Fruit fly (Drosophila melanogaster) whole organism, pupa: ENCODE data around the gene CG4080.

ENCODE experiments used
- CG12605 ChIP-seq: fragments of 200-800 bp; sonication (Bioruptor generic); IDR thresholded peaks from 2 replicates; pipeline ENCODE4 v1.3.6; 2022; ENCODE audit warnings: missing biosample characterization, missing genetic modification characterization
- CG4496 ChIP-seq: fragments of 200-800 bp; sonication (Bioruptor generic); IDR thresholded peaks from 3 replicates; pipeline ENCODE4 v1.3.6; 2022; ENCODE audit warnings: missing biosample characterization, missing genetic modification characterization
- Snoo ChIP-seq: fragments of 200-800 bp; sonication (Bioruptor generic); optimal IDR thresholded peaks from 3 replicates; lab custom pipeline; 2017; ENCODE audit warnings: missing biosample characterization, mild to moderate bottlenecking, missing genetic modification characterization, inconsistent platforms

DNA sequence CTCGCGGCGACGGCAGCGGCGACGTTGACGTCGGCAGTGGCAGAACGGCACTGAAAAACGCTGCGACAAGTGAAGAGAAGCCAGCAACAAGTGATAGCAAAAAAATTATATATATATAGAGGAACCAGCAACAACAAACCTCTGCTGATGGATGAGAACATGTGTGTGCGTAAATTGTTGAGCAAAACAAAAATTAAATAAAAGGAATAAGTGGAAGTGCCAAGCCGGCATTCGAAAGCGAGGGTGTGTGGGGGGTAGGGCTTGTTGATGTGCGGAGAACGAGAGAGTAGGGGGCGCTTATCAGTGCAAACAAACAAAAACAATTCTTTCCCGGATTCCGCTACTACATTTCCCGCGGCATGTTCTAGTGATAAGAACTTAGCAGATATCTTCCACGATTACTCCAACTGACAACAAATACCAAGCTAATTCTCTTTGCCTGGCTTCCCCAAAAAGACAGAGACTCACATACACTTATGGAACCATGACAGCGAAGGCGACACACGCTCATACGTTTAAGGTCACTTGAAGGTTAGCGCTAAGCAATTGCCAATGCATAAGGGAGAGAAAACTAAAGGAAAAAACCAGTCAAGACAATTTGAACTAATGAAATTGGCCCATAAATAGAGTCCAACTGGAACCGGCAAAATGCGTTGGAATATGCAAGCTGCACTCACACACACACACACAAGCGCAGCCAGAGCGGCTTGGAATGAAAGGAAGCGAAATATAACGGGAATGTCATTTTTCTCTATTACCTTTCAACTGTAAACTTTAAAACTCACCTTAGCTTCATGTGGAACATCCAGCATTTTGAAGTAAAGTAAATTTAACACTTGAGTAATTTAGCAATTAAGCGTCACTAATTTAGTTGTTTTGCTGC, 41.0 kb downstream of the CG4080 start:
- no peak for TF ChIP-seq Snoo
- TF ChIP-seq CG12605 = peak; percentile 72
- peak; percentile 65 for TF ChIP-seq CG4496 (GFP tag; lab: Robert Waterston, UW)
